Fruit fly (Drosophila melanogaster): ENCODE measurements around the gene CG11694.
A peak's percentile ranks its signal among the peaks of the same experiment; 100 is the strongest.

Gene CG11694

dm6 chr3R:8300928-8301752 is 10.8 kb downstream of the CG11694 start, which contains the start of the genes CG9626 and mRpL1 (continued):
- TF ChIP-seq Atf6 (GFP tag; IDR thresholded peaks at IDR 0.05): no peak
- TF ChIP-seq CG30403 (GFP tag; optimal IDR thresholded peaks at IDR 0.05): peak; percentile 12
- TF ChIP-seq CG34422 (GFP tag; IDR thresholded peaks at IDR 0.05): no peak
- TF ChIP-seq hbn (GFP tag; IDR thresholded peaks at IDR 0.05; ENCODE audit: partially characterized antibody): no peak
- TF ChIP-seq ro (GFP tag; IDR thresholded peaks at IDR 0.05): no peak
- TF ChIP-seq Lhr (GFP tag; optimal IDR thresholded peaks at IDR 0.05): peak; percentile 86
- no peak for TF ChIP-seq CG10431 (GFP tag; optimal IDR thresholded peaks at IDR 0.05)
- TF ChIP-seq ci (GFP tag; IDR thresholded peaks at IDR 0.05): peak; percentile 28; the same call in 1 of the 3 replicates
- TF ChIP-seq Meics (GFP tag; optimal IDR thresholded peaks at IDR 0.05): peak; percentile 9
- TF ChIP-seq CG6813 (GFP tag; optimal IDR thresholded peaks at IDR 0.05): no peak
- TF ChIP-seq Asciz (GFP tag; optimal IDR thresholded peaks at IDR 0.05): no peak
- peak; percentile 27 for TF ChIP-seq Hsf (GFP tag; optimal IDR thresholded peaks at IDR 0.05)
- TF ChIP-seq Ravus (GFP tag; IDR thresholded peaks at IDR 0.05): no peak
- peak; percentile 70; the same call in 1 of the 2 replicates for TF ChIP-seq GATAe (GFP tag; conservative IDR thresholded peaks at IDR 0.05)
- no peak for TF ChIP-seq CG7556 (GFP tag; optimal IDR thresholded peaks at IDR 0.05)
- no peak for TF ChIP-seq CG13894 (tag; optimal IDR thresholded peaks at IDR 0.05)
- no peak for TF ChIP-seq CG32767 (GFP tag; IDR thresholded peaks at IDR 0.05)
- TF ChIP-seq Doc3 (GFP tag; IDR thresholded peaks at IDR 0.05; ENCODE audit: partially characterized antibody): no peak
- no peak for TF ChIP-seq CG1832 (GFP tag; optimal IDR thresholded peaks at IDR 0.05)
- no peak for TF ChIP-seq CG13775 (GFP tag; optimal IDR thresholded peaks at IDR 0.05)
- no peak for TF ChIP-seq sr (GFP tag; IDR thresholded peaks at IDR 0.05)
- no peak for TF ChIP-seq H15 (GFP tag; IDR thresholded peaks at IDR 0.05)
- TF ChIP-seq gcm (GFP tag; optimal IDR thresholded peaks at IDR 0.05): no peak
- no peak for TF ChIP-seq gem (tag; optimal IDR thresholded peaks at IDR 0.05)
- no peak for TF ChIP-seq CG15601 (tag; optimal IDR thresholded peaks at IDR 0.05)
- TF ChIP-seq ham (GFP tag; IDR thresholded peaks at IDR 0.05): no peak
- TF ChIP-seq CG13296 (GFP tag; optimal IDR thresholded peaks at IDR 0.05): no peak
- TF ChIP-seq CTCF (GFP tag; optimal IDR thresholded peaks at IDR 0.05): peak; percentile 82
- no peak for TF ChIP-seq Hr78 (GFP tag; optimal IDR thresholded peaks at IDR 0.05)
- TF ChIP-seq CG7745 (tag; optimal IDR thresholded peaks at IDR 0.05): no peak
- no peak for TF ChIP-seq CG3995 (GFP tag; optimal IDR thresholded peaks at IDR 0.05)
- TF ChIP-seq shn (GFP tag; optimal IDR thresholded peaks at IDR 0.05): no peak
- no peak for TF ChIP-seq otp (GFP tag; IDR thresholded peaks at IDR 0.05)
- no peak for TF ChIP-seq zfh1 (GFP tag; IDR thresholded peaks at IDR 0.05)
- TF ChIP-seq pros (GFP tag; optimal IDR thresholded peaks at IDR 0.05): no peak
- no peak for TF ChIP-seq CG30431 (GFP tag; optimal IDR thresholded peaks at IDR 0.05)
- no peak for TF ChIP-seq Nf-YC (tag; optimal IDR thresholded peaks at IDR 0.05)
- no peak for TF ChIP-seq grn (GFP tag; optimal IDR thresholded peaks at IDR 0.05)
- TF ChIP-seq CG5180 (GFP tag; optimal IDR thresholded peaks at IDR 0.05): no peak
- TF ChIP-seq mld (GFP tag; IDR thresholded peaks at IDR 0.05; ENCODE audit: partially characterized antibody): no peak
- no peak for TF ChIP-seq Aef1 (GFP tag; IDR thresholded peaks at IDR 0.05)
- TF ChIP-seq CG15073 (GFP tag; optimal IDR thresholded peaks at IDR 0.05): no peak
- TF ChIP-seq CG14050 (GFP tag; IDR thresholded peaks at IDR 0.05): no peak
- TF ChIP-seq emc (GFP tag; optimal IDR thresholded peaks at IDR 0.05): no peak
- TF ChIP-seq Dad (GFP tag; optimal IDR thresholded peaks at IDR 0.05): peak; percentile 34
- TF ChIP-seq unc-4 (GFP tag; IDR thresholded peaks at IDR 0.05; ENCODE audit: partially characterized antibody): no peak
- no peak for TF ChIP-seq Nf-YB (GFP tag; optimal IDR thresholded peaks at IDR 0.05)
- TF ChIP-seq Usf (GFP tag; optimal IDR thresholded peaks at IDR 0.05): no peak
- TF ChIP-seq disco-r (GFP tag; optimal IDR thresholded peaks at IDR 0.05): no peak
- peak; percentile 20 for TF ChIP-seq Xbp1 (GFP tag; optimal IDR thresholded peaks at IDR 0.05)

Measured in whole organism, embryonic.